Worm (Caenorhabditis elegans) whole organism, mixed stage, embryonic: ENCODE results near the gene K06A4.2.

ENCODE experiments used
- ceh-83 ChIP-seq: fragments of 200-800 bp; sonication (Bioruptor generic); optimal IDR thresholded peaks from 2 replicates; lab custom pipeline; 2018; ENCODE audit warnings: mild to moderate bottlenecking, missing genetic modification characterization, missing compliant biosample characterization
- flh-1 ChIP-seq: fragments of 200-800 bp; sonication (Bioruptor generic); optimal IDR thresholded peaks from 2 replicates; lab custom pipeline; 2018; ENCODE audit warnings: mild to moderate bottlenecking, missing genetic modification characterization, moderate library complexity, missing compliant biosample characterization
- lin-32 ChIP-seq: fragments of 200-800 bp; sonication (Bioruptor generic); optimal IDR thresholded peaks from 2 replicates; lab custom pipeline; 2018; ENCODE audit warnings: mild to moderate bottlenecking, missing genetic modification characterization, missing compliant biosample characterization
- mls-2 ChIP-seq: sonication (generic microtip); optimal IDR thresholded peaks from 2 replicates; lab custom pipeline; 2016; ENCODE audit warnings: mild to moderate bottlenecking, missing genetic modification characterization, moderate library complexity, missing compliant biosample characterization
- snpc-4 ChIP-seq: fragments of 150-350 bp; optimal IDR thresholded peaks from 2 replicates; lab custom pipeline; 2014; ENCODE audit warnings: missing biosample characterization, missing genetic modification characterization
- unc-120 ChIP-seq: sonication (generic microtip); optimal IDR thresholded peaks from 2 replicates; lab custom pipeline; 2017; ENCODE audit warnings: missing genetic modification characterization, missing compliant biosample characterization; ENCODE audit not compliant: poor library complexity, severe bottlenecking

Gene K06A4.2

ce11 chrV:9534621-9535020 lies 50.6 kb downstream of the K06A4.2 start, which contains the start of gene tag-329:
Gene tag-329, plus strand, starts transcription at chrV:9534921.
- no peak for TF ChIP-seq ceh-83 (GFP tag; lab: Kevin White, UChicago)
- no peak for TF ChIP-seq lin-32
- no peak for TF ChIP-seq flh-1 (GFP tag; lab: Kevin White, UChicago)
- TF ChIP-seq snpc-4 (tag; lab: Kevin White, UChicago), result no peak

DNA sequence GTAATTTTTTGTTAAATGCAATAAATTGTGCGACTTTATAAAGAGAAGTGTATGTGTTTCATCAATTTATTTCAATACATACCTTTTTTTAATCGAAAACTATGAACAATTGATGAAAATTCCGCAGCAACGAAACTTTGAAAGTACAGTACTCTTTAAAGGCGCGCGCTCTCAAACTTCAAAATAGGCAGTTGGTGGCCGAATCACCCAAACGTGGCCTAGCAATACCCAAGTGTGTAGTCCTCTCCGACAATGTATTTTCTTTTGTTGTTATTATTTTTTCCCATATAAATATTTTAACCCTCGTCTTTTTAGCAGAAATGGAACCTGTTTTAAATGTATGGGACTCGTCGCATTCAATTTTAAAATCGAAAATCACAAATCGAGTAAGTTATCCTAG lies 52.5 kb downstream of the K06A4.2 start, which contains the start of gene C50F4.4:
Gene C50F4.4, plus strand, starts transcription at position 267 of the 400 bp plus-strand sequence.
- TF ChIP-seq mls-2 (tag; lab: Kevin White, UChicago) (no peak), unc-120 (tag; lab: Kevin White, UChicago) (peak; percentile 34)
